4 worm cellular contexts compared by ENCODE assay signal in the genomic region with DNA sequence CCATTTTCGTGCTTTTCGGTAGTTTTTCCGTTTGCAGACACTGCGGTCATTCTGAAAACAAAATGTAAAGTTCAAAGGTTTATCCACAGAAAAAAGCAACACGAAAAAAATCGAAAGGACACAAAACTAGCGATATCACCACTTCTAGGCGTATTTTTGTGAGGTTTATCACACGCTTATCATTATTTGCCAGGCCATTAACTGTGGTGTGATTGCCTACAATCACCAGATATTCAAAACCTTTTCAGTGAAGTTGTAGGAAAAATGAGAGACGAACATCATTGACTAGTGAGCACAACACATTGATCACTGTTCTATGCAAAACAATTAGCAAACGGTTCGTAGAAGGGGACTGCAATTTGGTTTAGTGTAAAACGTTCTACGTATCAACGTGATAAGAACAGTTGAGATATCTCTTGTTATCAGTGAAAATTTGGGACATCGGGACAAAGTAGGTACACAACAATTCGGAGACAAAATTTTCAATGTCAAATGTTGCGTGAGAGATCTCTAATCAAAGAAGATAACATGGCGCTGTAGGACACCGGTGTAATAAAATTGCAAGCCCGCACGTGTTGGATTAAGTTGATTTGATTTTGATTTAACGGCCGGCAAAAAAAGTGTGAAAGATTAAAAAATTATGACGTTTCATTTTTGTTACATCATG.
TF ChIP-seq lines count a peak whose summit lies in the region.

A gene (minus strand): TSS at position 51 of the 667 bp plus-strand sequence.

TF ChIP-seq in whole organism, L1 larva, 84 proteins besides CTCF, POLR2A, EP300 and RAD21 (continued from another document):
- TF ChIP-seq nhr-19 (GFP tag; conservative IDR thresholded peaks at IDR 0.05; lab: Robert Waterston, UW) (peak; percentile 12; the same call in 1 of the 2 replicates), nhr-20 (tag; optimal IDR thresholded peaks at IDR 0.05; lab: Kevin White, UChicago) (peak; percentile 61), pax-3 (tag; optimal IDR thresholded peaks at IDR 0.05; lab: Kevin White, UChicago) (no peak), lin-14 (GFP tag; optimal IDR thresholded peaks at IDR 0.05; lab: Kevin White, UChicago) (peak; percentile 77), unc-130 (tag; optimal IDR thresholded peaks at IDR 0.05; lab: Kevin White, UChicago) (peak; percentile 17), lin-35 (GFP tag; optimal IDR thresholded peaks at IDR 0.05; lab: Kevin White, UChicago) (peak in 1 of 2 experiments; percentile 28), snu-23 (GFP tag; optimal IDR thresholded peaks at IDR 0.05; lab: Kevin White, UChicago) (peak; percentile 26), lir-3 (tag; optimal IDR thresholded peaks at IDR 0.05; lab: Kevin White, UChicago; ENCODE audit: poor library complexity) (peak; percentile 2), elt-3 (tag; optimal IDR thresholded peaks at IDR 0.05; lab: Kevin White, UChicago) (peak in 4 of 6 experiments; percentile 54 to 95 (median 64)), grh-1 (GFP tag; IDR thresholded peaks at IDR 0.05; lab: Robert Waterston, UW) (no peak), rnt-1 (tag; optimal IDR thresholded peaks at IDR 0.05; lab: Kevin White, UChicago) (peak; percentile 1)
TF ChIP-seq in whole organism, L1 larva: peak in this region for 16.

TF ChIP-seq in whole organism, L2 larva, 48 proteins besides CTCF, POLR2A, EP300 and RAD21 (continued from another document):
- no peak for TF ChIP-seq ztf-4 (tag; optimal IDR thresholded peaks at IDR 0.05; lab: Kevin White, UChicago)
- no peak for TF ChIP-seq zag-1 (tag; optimal IDR thresholded peaks at IDR 0.05; lab: Kevin White, UChicago)
- no peak for TF ChIP-seq lin-13 (GFP tag; optimal IDR thresholded peaks at IDR 0.05; lab: Kevin White, UChicago)
- no peak for TF ChIP-seq R02D3.7 (tag; optimal IDR thresholded peaks at IDR 0.05; lab: Kevin White, UChicago)
- TF ChIP-seq fos-1 (tag; optimal IDR thresholded peaks at IDR 0.05; lab: Kevin White, UChicago) = peak; percentile 40
- no peak for TF ChIP-seq nhr-237 (tag; optimal IDR thresholded peaks at IDR 0.05; lab: Kevin White, UChicago)
- TF ChIP-seq lsy-2 (tag; optimal IDR thresholded peaks at IDR 0.05; lab: Kevin White, UChicago) = no peak
- no peak for TF ChIP-seq unc-39 (tag; optimal IDR thresholded peaks at IDR 0.05; lab: Kevin White, UChicago)
- no peak for TF ChIP-seq ama-1 (optimal IDR thresholded peaks at IDR 0.05; lab: Kevin White, UChicago)
- TF ChIP-seq Y55F3AM.14 (GFP tag; optimal IDR thresholded peaks at IDR 0.05; lab: Kevin White, UChicago) = no peak
- no peak for TF ChIP-seq elt-3 (tag; optimal IDR thresholded peaks at IDR 0.05; lab: Kevin White, UChicago)
- peak; percentile 35 for TF ChIP-seq skn-1 (tag; optimal IDR thresholded peaks at IDR 0.05; lab: Kevin White, UChicago)
- TF ChIP-seq sem-4 (tag; optimal IDR thresholded peaks at IDR 0.05; lab: Kevin White, UChicago) = peak; percentile 47
- TF ChIP-seq dmd-4 (tag; optimal IDR thresholded peaks at IDR 0.05; lab: Kevin White, UChicago) = no peak
- TF ChIP-seq elt-1 (tag; optimal IDR thresholded peaks at IDR 0.05; lab: Kevin White, UChicago) = no peak
- TF ChIP-seq ceh-82 (tag; optimal IDR thresholded peaks at IDR 0.05; lab: Kevin White, UChicago) = no peak
- TF ChIP-seq unc-62 (GFP tag; optimal IDR thresholded peaks at IDR 0.05; lab: Kevin White, UChicago) = no peak
- TF ChIP-seq nhr-25 (tag; optimal IDR thresholded peaks at IDR 0.05; lab: Kevin White, UChicago) = peak; percentile 20
- TF ChIP-seq sma-9 (GFP tag; optimal IDR thresholded peaks at IDR 0.05; lab: Kevin White, UChicago) = peak; percentile 83
- no peak for TF ChIP-seq sma-9 (tag; optimal IDR thresholded peaks at IDR 0.05; lab: Kevin White, UChicago)
- no peak for TF ChIP-seq nhr-6 (tag; optimal IDR thresholded peaks at IDR 0.05; lab: Kevin White, UChicago)
- TF ChIP-seq nhr-129 (tag; optimal IDR thresholded peaks at IDR 0.05; lab: Kevin White, UChicago) = peak; percentile 21
- no peak for TF ChIP-seq ztf-1 (GFP tag; conservative IDR thresholded peaks at IDR 0.05; lab: Robert Waterston, UW)
- peak in 1 of 2 experiments; percentile 47 for TF ChIP-seq mdl-1 (tag; optimal IDR thresholded peaks at IDR 0.05; lab: Kevin White, UChicago)
- no peak for TF ChIP-seq egl-27 (tag; optimal IDR thresholded peaks at IDR 0.05; lab: Kevin White, UChicago)
- no peak for TF ChIP-seq nhr-12 (tag; optimal IDR thresholded peaks at IDR 0.05; lab: Kevin White, UChicago)
- TF ChIP-seq alr-1 (tag; optimal IDR thresholded peaks at IDR 0.05; lab: Kevin White, UChicago) = no peak
- TF ChIP-seq crh-2 (tag; optimal IDR thresholded peaks at IDR 0.05; lab: Kevin White, UChicago) = peak; percentile 49
- TF ChIP-seq sma-3 (GFP tag; optimal IDR thresholded peaks at IDR 0.05; lab: Kevin White, UChicago) = peak; percentile 43
- no peak for TF ChIP-seq C34F6.9 (tag; optimal IDR thresholded peaks at IDR 0.05; lab: Kevin White, UChicago)
- no peak for TF ChIP-seq peb-1 (tag; optimal IDR thresholded peaks at IDR 0.05; lab: Kevin White, UChicago)
- TF ChIP-seq nhr-21 (tag; optimal IDR thresholded peaks at IDR 0.05; lab: Kevin White, UChicago) = peak; percentile 50
- no peak for TF ChIP-seq lin-11 (tag; optimal IDR thresholded peaks at IDR 0.05; lab: Kevin White, UChicago)
- TF ChIP-seq lin-39 (tag; optimal IDR thresholded peaks at IDR 0.05; lab: Kevin White, UChicago) = no peak
- TF ChIP-seq nhr-11 (tag; optimal IDR thresholded peaks at IDR 0.05; lab: Kevin White, UChicago) = no peak
- no peak for TF ChIP-seq mab-5 (tag; optimal IDR thresholded peaks at IDR 0.05; lab: Kevin White, UChicago)
TF ChIP-seq in whole organism, L2 larva: peak in this region for 10.

TF ChIP-seq in whole organism, L4 larva, 104 proteins besides CTCF, POLR2A, EP300 and RAD21 (continued from another document):
- TF ChIP-seq php-3 (GFP tag; IDR thresholded peaks at IDR 0.05; lab: Robert Waterston, UW) = 0 out of 2 replicates have a peak, but pooled peaks have one; percentile 22
- TF ChIP-seq nhr-48 (tag; optimal IDR thresholded peaks at IDR 0.05; lab: Kevin White, UChicago) = peak; percentile 84
- TF ChIP-seq mdl-1 (tag; optimal IDR thresholded peaks at IDR 0.05; lab: Kevin White, UChicago) = peak in 1 of 2 experiments; percentile 59
- no peak for TF ChIP-seq F10B5.3 (tag; optimal IDR thresholded peaks at IDR 0.05; lab: Kevin White, UChicago)
- peak; percentile 47 for TF ChIP-seq nhr-28 (tag; optimal IDR thresholded peaks at IDR 0.05; lab: Kevin White, UChicago)
- peak; percentile 30 for TF ChIP-seq mep-1 (tag; optimal IDR thresholded peaks at IDR 0.05; lab: Kevin White, UChicago)
- no peak for TF ChIP-seq pha-4 (GFP tag; IDR thresholded peaks at IDR 0.05; lab: Robert Waterston, UW)
- no peak for TF ChIP-seq pha-4 (tag; optimal IDR thresholded peaks at IDR 0.05; lab: Kevin White, UChicago)
- TF ChIP-seq dve-1 (tag; optimal IDR thresholded peaks at IDR 0.05; lab: Kevin White, UChicago; ENCODE audit: insufficient read depth) = peak; percentile 74

TF ChIP-seq in whole organism, young adult, 124 proteins besides CTCF, POLR2A, EP300 and RAD21 (continued from another document):
- TF ChIP-seq lin-40 (tag; optimal IDR thresholded peaks at IDR 0.05; lab: Kevin White, UChicago) (peak; percentile 19), gei-17 (GFP tag; optimal IDR thresholded peaks at IDR 0.05; lab: Kevin White, UChicago) (no peak), nhr-90 (tag; optimal IDR thresholded peaks at IDR 0.05; lab: Kevin White, UChicago) (peak; percentile 4), ztf-28 (GFP tag; IDR thresholded peaks at IDR 0.05; lab: Robert Waterston, UW) (no peak)
